Fruit fly (Drosophila melanogaster) whole organism, embryonic: ENCODE measurements around the gene mv.

ENCODE experiments used
- Adf1 ChIP-seq: fragments of 200-800 bp; sonication (Bioruptor generic); IDR thresholded peaks from 2 replicates; pipeline ENCODE4 v1.3.6; 2022; ENCODE audit warnings: missing biosample characterization, missing genetic modification characterization
- Aef1 ChIP-seq: fragments of 200-800 bp; sonication (Bioruptor generic); IDR thresholded peaks from 3 replicates; pipeline ENCODE4 v1.3.6; 2022; ENCODE audit warnings: missing biosample characterization, missing genetic modification characterization
- Blimp-1 ChIP-seq: fragments of 200-800 bp; sonication (Bioruptor generic); optimal IDR thresholded peaks from 3 replicates; lab custom pipeline; 2018; ENCODE audit warnings: missing biosample characterization, missing genetic modification characterization, mild to moderate bottlenecking, moderate library complexity, missing genetic modification reagents
- CG10274 ChIP-seq: fragments of 200-800 bp; sonication (Bioruptor generic); optimal IDR thresholded peaks from 3 replicates; lab custom pipeline; 2017; ENCODE audit warnings: missing biosample characterization, mild to moderate bottlenecking, missing genetic modification characterization
- CG11456 ChIP-seq: fragments of 200-800 bp; sonication (Bioruptor generic); IDR thresholded peaks from 3 replicates; pipeline ENCODE4 v1.3.6; 2022; ENCODE audit warnings: missing biosample characterization, missing genetic modification characterization
- CG15269 ChIP-seq: fragments of 200-800 bp; sonication (Bioruptor generic); optimal IDR thresholded peaks from 2 replicates; lab custom pipeline; 2018; ENCODE audit warnings: missing biosample characterization, mild to moderate bottlenecking, missing genetic modification characterization, moderate library complexity
- CG1529 ChIP-seq: fragments of 200-800 bp; sonication (Bioruptor generic); optimal IDR thresholded peaks from 3 replicates; lab custom pipeline; 2018; ENCODE audit warnings: missing biosample characterization, missing genetic modification characterization
- CG16863 ChIP-seq: fragments of 200-800 bp; sonication (Bioruptor generic); optimal IDR thresholded peaks from 3 replicates; lab custom pipeline; 2016; ENCODE audit warnings: missing biosample characterization, missing genetic modification characterization
- CG17829 ChIP-seq: fragments of 200-800 bp; optimal IDR thresholded peaks from 2 replicates; lab custom pipeline; 2019; ENCODE audit warnings: missing biosample characterization, mild to moderate bottlenecking, missing genetic modification characterization, moderate library complexity
- CG18476 ChIP-seq: fragments of 200-800 bp; sonication (Bioruptor generic); optimal IDR thresholded peaks from 2 replicates; lab custom pipeline; 2016; ENCODE audit warnings: missing biosample characterization, mild to moderate bottlenecking, missing genetic modification characterization
- CG2875 ChIP-seq: fragments of 200-800 bp; sonication (Bioruptor generic); optimal IDR thresholded peaks from 2 replicates; lab custom pipeline; 2017; ENCODE audit warnings: missing biosample characterization, mild to moderate bottlenecking, missing genetic modification characterization, missing genetic modification reagents
- CG31365 ChIP-seq: fragments of 200-800 bp; sonication (Bioruptor generic); optimal IDR thresholded peaks from 2 replicates; lab custom pipeline; 2018; ENCODE audit warnings: missing biosample characterization, mild to moderate bottlenecking, missing genetic modification characterization
- CG3407 ChIP-seq: fragments of 200-800 bp; sonication (Bioruptor generic); optimal IDR thresholded peaks from 2 replicates; lab custom pipeline; 2018; ENCODE audit warnings: missing biosample characterization, mild to moderate bottlenecking, missing genetic modification characterization
- CG3847 ChIP-seq: fragments of 200-800 bp; sonication (Bioruptor generic); IDR thresholded peaks from 2 replicates; pipeline ENCODE4 v1.3.6; 2022; ENCODE audit warnings: missing biosample characterization, missing genetic modification characterization
- CG4424 ChIP-seq: fragments of 200-800 bp; sonication (Bioruptor generic); optimal IDR thresholded peaks from 3 replicates; lab custom pipeline; 2016; ENCODE audit warnings: missing biosample characterization, missing genetic modification characterization
- CG6854 ChIP-seq: fragments of 200-800 bp; sonication (Bioruptor generic); optimal IDR thresholded peaks from 3 replicates; lab custom pipeline; 2017; ENCODE audit warnings: missing biosample characterization, mild to moderate bottlenecking, missing genetic modification characterization
- CG7372 ChIP-seq: fragments of 200-800 bp; sonication (Bioruptor generic); IDR thresholded peaks from 2 replicates; pipeline ENCODE4 v1.3.6; 2022; ENCODE audit warnings: missing biosample characterization, missing genetic modification characterization
- CG8281 ChIP-seq: fragments of 200-800 bp; sonication (Bioruptor generic); optimal IDR thresholded peaks from 2 replicates; lab custom pipeline; 2018; ENCODE audit warnings: missing biosample characterization, mild to moderate bottlenecking, missing genetic modification characterization, moderate library complexity
- CG8290 ChIP-seq, 3 experiments: fragments of 200-800 bp; sonication (Bioruptor generic); optimal IDR thresholded peaks; 2 replicates each; lab custom pipeline; 2016 to 2019; ENCODE audit warnings: missing biosample characterization in 3 of 3, missing genetic modification characterization in 3 of 3, mild to moderate bottlenecking in 2 of 3, moderate library complexity in 1 of 3
- CG9797 ChIP-seq: fragments of 200-800 bp; sonication (Bioruptor generic); optimal IDR thresholded peaks from 3 replicates; lab custom pipeline; 2018; ENCODE audit warnings: missing biosample characterization, mild to moderate bottlenecking, missing genetic modification characterization
- CHES-1-like ChIP-seq: fragments of 200-800 bp; sonication (Bioruptor generic); optimal IDR thresholded peaks from 2 replicates; lab custom pipeline; 2016; ENCODE audit warnings: missing biosample characterization, missing genetic modification characterization
- D19A ChIP-seq: fragments of 200-800 bp; optimal IDR thresholded peaks from 3 replicates; lab custom pipeline; 2019; ENCODE audit warnings: missing biosample characterization, mild to moderate bottlenecking, missing genetic modification characterization, moderate library complexity
- Eip74EF ChIP-seq, 2 experiments: fragments of 200-800 bp in 1 of 2; fragments of >200 bp in 1 of 2; sonication (Bioruptor generic) in 1 of 2; optimal IDR thresholded peaks; 2 replicates each; lab custom pipeline; 2017 to 2019; ENCODE audit warnings: missing biosample characterization in 2 of 2, missing genetic modification characterization in 2 of 2, mild to moderate bottlenecking in 1 of 2, moderate library complexity in 1 of 2
- Hey ChIP-seq: fragments of 200-800 bp; sonication (Bioruptor generic); optimal IDR thresholded peaks from 3 replicates; lab custom pipeline; 2018; ENCODE audit warnings: missing biosample characterization, mild to moderate bottlenecking, missing genetic modification characterization
- Lhr ChIP-seq: fragments of 200-800 bp; sonication (Bioruptor generic); optimal IDR thresholded peaks from 3 replicates; lab custom pipeline; 2017; ENCODE audit warnings: mild to moderate bottlenecking, missing biosample characterization, missing genetic modification reagents, missing genetic modification characterization
- Mes4 ChIP-seq: fragments of 200-800 bp; sonication (Bioruptor generic); optimal IDR thresholded peaks from 2 replicates; lab custom pipeline; 2016; ENCODE audit warnings: missing biosample characterization, missing genetic modification characterization
- Myb ChIP-seq: fragments of 200-800 bp; sonication (Bioruptor generic); optimal IDR thresholded peaks from 2 replicates; lab custom pipeline; 2016; ENCODE audit warnings: missing biosample characterization, missing genetic modification characterization
- Ptx1 ChIP-seq: fragments of 200-800 bp; sonication (Bioruptor generic); IDR thresholded peaks from 2 replicates; pipeline ENCODE4 v1.3.6; 2022; ENCODE audit warnings: missing biosample characterization, missing genetic modification characterization
- Ravus ChIP-seq: fragments of 200-800 bp; sonication (Bioruptor generic); IDR thresholded peaks from 2 replicates; pipeline ENCODE4 v1.3.6; 2022; ENCODE audit warnings: missing biosample characterization, missing genetic modification characterization
- Trl ChIP-seq, 3 experiments: fragments of >200 bp in 2 of 3; fragments of 200-800 bp in 1 of 3; sonication (Bioruptor generic) in 1 of 3; optimal IDR thresholded peaks; 2 replicates in 1 of 3; 3 replicates in 2 of 3; lab custom pipeline; 2016 to 2017; ENCODE audit warnings: missing biosample characterization in 1 of 3, missing genetic modification characterization in 1 of 3
- bigmax ChIP-seq: fragments of 200-800 bp; sonication (Bioruptor generic); optimal IDR thresholded peaks from 2 replicates; lab custom pipeline; 2018; ENCODE audit warnings: missing biosample characterization, mild to moderate bottlenecking, missing genetic modification characterization
- br ChIP-seq: fragments of >200 bp; optimal IDR thresholded peaks from 2 replicates; lab custom pipeline; 2017
- cas ChIP-seq: fragments of 200-800 bp; sonication (Bioruptor generic); IDR thresholded peaks from 2 replicates; pipeline ENCODE4 v1.3.6; 2022; ENCODE audit warnings: missing biosample characterization, missing genetic modification characterization
- cwo ChIP-seq: fragments of 200-800 bp; sonication (Bioruptor generic); optimal IDR thresholded peaks from 3 replicates; lab custom pipeline; 2017; ENCODE audit warnings: missing biosample characterization, missing genetic modification characterization, mild to moderate bottlenecking, moderate library complexity, missing genetic modification reagents
- dati ChIP-seq: fragments of 200-800 bp; sonication (Bioruptor generic); IDR thresholded peaks from 2 replicates; pipeline ENCODE4 v1.3.6; 2022; ENCODE audit warnings: missing biosample characterization, missing genetic modification characterization
- gcm ChIP-seq: fragments of 200-800 bp; sonication (Bioruptor generic); optimal IDR thresholded peaks from 2 replicates; lab custom pipeline; 2019; ENCODE audit warnings: missing biosample characterization, mild to moderate bottlenecking, missing genetic modification characterization, moderate library complexity
- gt ChIP-seq: fragments of 200-800 bp; sonication (Bioruptor generic); IDR thresholded peaks from 2 replicates; pipeline ENCODE4 v1.3.6; 2022; ENCODE audit warnings: missing biosample characterization, missing genetic modification characterization
- hb ChIP-seq: fragments of 200-800 bp; sonication (Bioruptor generic); IDR thresholded peaks from 3 replicates; pipeline ENCODE4 v1.3.6; 2022; ENCODE audit warnings: missing biosample characterization, missing genetic modification characterization; ENCODE audit not compliant: partially characterized antibody
- jumu ChIP-seq: fragments of 200-800 bp; sonication (Bioruptor generic); optimal IDR thresholded peaks from 3 replicates; lab custom pipeline; 2016; ENCODE audit warnings: missing biosample characterization, missing genetic modification characterization
- lab ChIP-seq: fragments of 200-800 bp; sonication (Bioruptor generic); optimal IDR thresholded peaks from 3 replicates; lab custom pipeline; 2017; ENCODE audit warnings: missing biosample characterization, missing genetic modification characterization, mild to moderate bottlenecking, moderate library complexity, missing genetic modification reagents
- nerfin-1 ChIP-seq: fragments of 200-800 bp; sonication (Bioruptor generic); optimal IDR thresholded peaks from 3 replicates; lab custom pipeline; 2019; ENCODE audit warnings: missing biosample characterization, mild to moderate bottlenecking, missing genetic modification characterization, moderate library complexity
- onecut ChIP-seq: fragments of 200-800 bp; sonication (Bioruptor generic); IDR thresholded peaks from 2 replicates; pipeline ENCODE4 v1.3.6; 2022; ENCODE audit warnings: missing biosample characterization, missing genetic modification characterization
- peb ChIP-seq: fragments of 200-800 bp; sonication (Bioruptor generic); IDR thresholded peaks from 2 replicates; pipeline ENCODE4 v1.3.6; 2022; ENCODE audit warnings: missing biosample characterization, missing genetic modification characterization
- phol ChIP-seq: fragments of 200-800 bp; sonication (Bioruptor generic); optimal IDR thresholded peaks from 3 replicates; lab custom pipeline; 2018; ENCODE audit warnings: missing biosample characterization, mild to moderate bottlenecking, missing genetic modification characterization, moderate library complexity
- pzg ChIP-seq: fragments of 200-800 bp; sonication (Bioruptor generic); optimal IDR thresholded peaks from 3 replicates; lab custom pipeline; 2018; ENCODE audit warnings: missing biosample characterization, mild to moderate bottlenecking, missing genetic modification characterization, moderate library complexity
- scrt ChIP-seq: fragments of 200-800 bp; sonication (Bioruptor generic); optimal IDR thresholded peaks from 2 replicates; lab custom pipeline; 2018; ENCODE audit warnings: missing biosample characterization, mild to moderate bottlenecking, missing genetic modification characterization, moderate library complexity
- sens-2 ChIP-seq: fragments of 200-800 bp; sonication (Bioruptor generic); IDR thresholded peaks from 2 replicates; pipeline ENCODE4 v1.3.6; 2022; ENCODE audit warnings: missing biosample characterization, missing genetic modification characterization
- sisA ChIP-seq: fragments of 200-800 bp; sonication (Bioruptor generic); IDR thresholded peaks from 2 replicates; pipeline ENCODE4 v1.3.6; 2022; ENCODE audit warnings: missing biosample characterization, missing genetic modification characterization
- sna ChIP-seq: fragments of 200-800 bp; sonication (Bioruptor generic); IDR thresholded peaks from 2 replicates; pipeline ENCODE4 v1.3.6; 2022; ENCODE audit warnings: missing biosample characterization, missing genetic modification characterization; ENCODE audit not compliant: partially characterized antibody
- sqz ChIP-seq: fragments of 200-800 bp; sonication (Bioruptor generic); optimal IDR thresholded peaks from 3 replicates; lab custom pipeline; 2018; ENCODE audit warnings: missing biosample characterization, mild to moderate bottlenecking, missing genetic modification characterization

mv gene

dm6 chr3L:1962964-1963363, 1.0 kb downstream of the mv start, which contains the start of gene SCOT (continued):
- TF ChIP-seq sens-2 (0 out of 2 replicates have a peak, but pooled peaks have one; percentile 48), Ravus (GFP tag; lab: Robert Waterston, UW) (no peak; the same call in 1 of the 2 replicates), CG7372 (GFP tag; lab: Robert Waterston, UW) (peak; percentile 57; the same call in 1 of the 2 replicates), cwo (peak; percentile 8), CG9797 (no peak), CG31365 (no peak), CG2875 (peak; percentile 69), scrt (GFP tag; lab: Kevin White, UChicago) (no peak), CG3407 (GFP tag; lab: Kevin White, UChicago) (no peak), cas (no peak), Trl (optimal IDR thresholded peaks at IDR 0.05; lab: Kevin White, UChicago) (no peak), Trl (GFP tag; optimal IDR thresholded peaks at IDR 0.05; lab: Kevin White, UChicago) (no peak), dati (peak; percentile 58), peb (GFP tag; lab: Robert Waterston, UW) (peak; percentile 45), CG4424 (no peak), CG8290 (GFP tag; optimal IDR thresholded peaks at IDR 0.05; lab: Kevin White, UChicago) (no peak), CG8290 (tag; optimal IDR thresholded peaks at IDR 0.05; lab: Kevin White, UChicago) (no peak), br (lab: Kevin White, UChicago) (no peak), sisA (GFP tag; lab: Robert Waterston, UW) (peak; percentile 77), Ptx1 (GFP tag; lab: Robert Waterston, UW) (peak; percentile 90), sqz (GFP tag; lab: Kevin White, UChicago) (no peak), D19A (tag; lab: Kevin White, UChicago) (no peak), gt (GFP tag; lab: Robert Waterston, UW) (peak; percentile 27; the same call in 1 of the 2 replicates), CG15269 (no peak), Aef1 (GFP tag; lab: Robert Waterston, UW) (peak; percentile 70), nerfin-1 (no peak), Adf1 (GFP tag; lab: Robert Waterston, UW) (no peak), CG16863 (GFP tag; lab: Kevin White, UChicago) (peak; percentile 69), CG10274 (GFP tag; lab: Kevin White, UChicago) (no peak), Hey (tag; lab: Kevin White, UChicago) (no peak), CG6854 (GFP tag; lab: Kevin White, UChicago) (no peak), CG1529 (GFP tag; lab: Kevin White, UChicago) (peak; percentile 43), CG11456 (GFP tag; lab: Robert Waterston, UW) (peak; percentile 77), hb (GFP tag; lab: Robert Waterston, UW) (no peak), jumu (GFP tag; lab: Kevin White, UChicago) (peak; percentile 68), Mes4 (GFP tag; lab: Kevin White, UChicago) (peak; percentile 56), onecut (peak; percentile 64), Eip74EF (GFP tag; optimal IDR thresholded peaks at IDR 0.05; lab: Kevin White, UChicago) (no peak), lab (GFP tag; lab: Kevin White, UChicago) (no peak), CG8281 (tag; lab: Kevin White, UChicago) (no peak), CG18476 (no peak), gcm (GFP tag; lab: Kevin White, UChicago) (no peak), Blimp-1 (no peak), bigmax (GFP tag; lab: Kevin White, UChicago) (no peak), phol (tag; lab: Kevin White, UChicago) (peak; percentile 52), CG17829 (tag; lab: Kevin White, UChicago) (no peak), pzg (GFP tag; lab: Kevin White, UChicago) (no peak), sna (no peak), Myb (no peak), CG3847 (GFP tag; lab: Robert Waterston, UW) (peak; percentile 60), Lhr (GFP tag; lab: Kevin White, UChicago) (no peak), CHES-1-like (GFP tag; lab: Kevin White, UChicago) (peak; percentile 22)
